In the genomic region with DNA sequence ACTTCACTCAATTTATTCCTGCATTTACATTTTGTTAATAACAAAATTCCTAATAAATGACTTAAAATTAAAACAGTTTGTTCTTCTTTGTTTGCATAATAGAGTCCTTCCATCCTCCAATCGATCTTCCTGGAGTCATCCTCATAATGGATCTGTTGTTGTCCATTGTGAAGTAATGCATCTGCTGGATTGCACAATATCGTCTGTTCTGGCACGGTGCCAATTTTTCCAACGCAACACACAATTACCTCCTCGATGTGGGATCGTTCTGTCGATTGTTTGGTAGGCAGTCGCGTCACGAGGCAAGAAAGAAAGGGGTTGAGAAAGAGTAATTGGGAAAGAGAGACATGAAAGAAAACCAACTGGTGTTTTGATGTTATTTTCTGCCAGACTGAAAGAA, we compare ENCODE assay signal across 4 worm cellular contexts.
TF ChIP-seq lines count a peak whose summit lies in the region.

No protein-coding gene starts in this region.

TF ChIP-seq in whole organism, L2 larva, 48 proteins besides CTCF, POLR2A, EP300 and RAD21 (continues in another document):
- TF ChIP-seq unc-55 (GFP tag; optimal IDR thresholded peaks at IDR 0.05; lab: Kevin White, UChicago) (peak; percentile 7), mbf-1 (tag; optimal IDR thresholded peaks at IDR 0.05; lab: Kevin White, UChicago) (no peak), mdl-1 (tag; optimal IDR thresholded peaks at IDR 0.05; lab: Kevin White, UChicago) (no peak), ZK546.5 (tag; optimal IDR thresholded peaks at IDR 0.05; lab: Kevin White, UChicago) (no peak), peb-1 (tag; optimal IDR thresholded peaks at IDR 0.05; lab: Kevin White, UChicago) (no peak), snpc-4 (tag; optimal IDR thresholded peaks at IDR 0.05; lab: Kevin White, UChicago) (no peak), nhr-10 (tag; optimal IDR thresholded peaks at IDR 0.05; lab: Kevin White, UChicago) (no peak), ceh-82 (tag; optimal IDR thresholded peaks at IDR 0.05; lab: Kevin White, UChicago) (no peak), lin-11 (tag; optimal IDR thresholded peaks at IDR 0.05; lab: Kevin White, UChicago) (no peak), ztf-1 (GFP tag; conservative IDR thresholded peaks at IDR 0.05; lab: Robert Waterston, UW) (no peak), fos-1 (tag; optimal IDR thresholded peaks at IDR 0.05; lab: Kevin White, UChicago) (no peak), nhr-6 (tag; optimal IDR thresholded peaks at IDR 0.05; lab: Kevin White, UChicago) (peak; percentile 3), ceh-16 (tag; optimal IDR thresholded peaks at IDR 0.05; lab: Kevin White, UChicago) (no peak), nhr-129 (tag; optimal IDR thresholded peaks at IDR 0.05; lab: Kevin White, UChicago) (peak; percentile 75), sem-4 (tag; optimal IDR thresholded peaks at IDR 0.05; lab: Kevin White, UChicago) (no peak), nhr-237 (tag; optimal IDR thresholded peaks at IDR 0.05; lab: Kevin White, UChicago) (no peak), Y55F3AM.14 (GFP tag; optimal IDR thresholded peaks at IDR 0.05; lab: Kevin White, UChicago) (no peak), elt-3 (tag; optimal IDR thresholded peaks at IDR 0.05; lab: Kevin White, UChicago) (no peak), nhr-21 (tag; optimal IDR thresholded peaks at IDR 0.05; lab: Kevin White, UChicago) (no peak), nhr-11 (tag; optimal IDR thresholded peaks at IDR 0.05; lab: Kevin White, UChicago) (no peak), ama-1 (optimal IDR thresholded peaks at IDR 0.05; lab: Kevin White, UChicago) (peak; percentile 16), nhr-23 (tag; optimal IDR thresholded peaks at IDR 0.05; lab: Kevin White, UChicago) (no peak), aly-2 (tag; optimal IDR thresholded peaks at IDR 0.05; lab: Kevin White, UChicago) (no peak)

TF ChIP-seq in whole organism, L4 larva, 104 proteins besides CTCF, POLR2A, EP300 and RAD21 (continues in another document):
- no peak for TF ChIP-seq duxl-1 (tag; optimal IDR thresholded peaks at IDR 0.05; lab: Kevin White, UChicago; ENCODE audit: poor library complexity)
- peak; percentile 51 for TF ChIP-seq mes-2 (tag; optimal IDR thresholded peaks at IDR 0.05; lab: Kevin White, UChicago; ENCODE audit: poor library complexity, severe bottlenecking)
- no peak for TF ChIP-seq nhr-25 (tag; optimal IDR thresholded peaks at IDR 0.05; lab: Kevin White, UChicago; ENCODE audit: borderline replicate concordance, insufficient read depth)
- TF ChIP-seq hmg-1.1 (GFP tag; IDR thresholded peaks at IDR 0.05; lab: Robert Waterston, UW), result no peak
- TF ChIP-seq daf-12 (tag; optimal IDR thresholded peaks at IDR 0.05; lab: Kevin White, UChicago), result no peak
- TF ChIP-seq hlh-11 (tag; optimal IDR thresholded peaks at IDR 0.05; lab: Kevin White, UChicago), result peak; percentile 1
- peak; percentile 55 for TF ChIP-seq mep-1 (tag; optimal IDR thresholded peaks at IDR 0.05; lab: Kevin White, UChicago)
- peak in 1 of 2 experiments; percentile 50 for TF ChIP-seq mdl-1 (tag; optimal IDR thresholded peaks at IDR 0.05; lab: Kevin White, UChicago)
- no peak for TF ChIP-seq ceh-62 (tag; optimal IDR thresholded peaks at IDR 0.05; lab: Kevin White, UChicago)
- TF ChIP-seq nhr-41 (GFP tag; IDR thresholded peaks at IDR 0.05; lab: Robert Waterston, UW), result no peak
- TF ChIP-seq vab-7 (GFP tag; IDR thresholded peaks at IDR 0.05; lab: Robert Waterston, UW), result no peak
- TF ChIP-seq sdz-12 (GFP tag; optimal IDR thresholded peaks at IDR 0.05; lab: Kevin White, UChicago), result no peak
- TF ChIP-seq ceh-20 (GFP tag; IDR thresholded peaks at IDR 0.05; lab: Robert Waterston, UW), result no peak
- no peak for TF ChIP-seq lin-13 (GFP tag; optimal IDR thresholded peaks at IDR 0.05; lab: Kevin White, UChicago)
- TF ChIP-seq daf-16 (GFP tag; optimal IDR thresholded peaks at IDR 0.05; lab: Kevin White, UChicago), result no peak
- peak; percentile 39 for TF ChIP-seq daf-16 (tag; optimal IDR thresholded peaks at IDR 0.05; lab: Kevin White, UChicago)
- TF ChIP-seq rbr-2 (tag; optimal IDR thresholded peaks at IDR 0.05; lab: Kevin White, UChicago), result peak; percentile 29
- TF ChIP-seq D1046.2 (GFP tag; IDR thresholded peaks at IDR 0.05; lab: Robert Waterston, UW), result no peak
- TF ChIP-seq dve-1 (tag; optimal IDR thresholded peaks at IDR 0.05; lab: Kevin White, UChicago; ENCODE audit: insufficient read depth), result peak; percentile 57
- TF ChIP-seq dpl-1 (GFP tag; optimal IDR thresholded peaks at IDR 0.05; lab: Kevin White, UChicago), result no peak
- no peak for TF ChIP-seq T20F7.1 (GFP tag; optimal IDR thresholded peaks at IDR 0.05; lab: Kevin White, UChicago)
- no peak for TF ChIP-seq T26A8.4 (GFP tag; IDR thresholded peaks at IDR 0.05; lab: Robert Waterston, UW)

TF ChIP-seq in whole organism, late embryonic, 69 proteins besides CTCF, POLR2A, EP300 and RAD21:
- no peak for TF ChIP-seq pqm-1 (tag; optimal IDR thresholded peaks at IDR 0.05; lab: Kevin White, UChicago)
- no peak for TF ChIP-seq pha-2 (tag; optimal IDR thresholded peaks at IDR 0.05; lab: Kevin White, UChicago)
- TF ChIP-seq ceh-31 (tag; optimal IDR thresholded peaks at IDR 0.05; lab: Kevin White, UChicago), result peak; percentile 32
- no peak for TF ChIP-seq ceh-34 (tag; optimal IDR thresholded peaks at IDR 0.05; lab: Kevin White, UChicago)
- no peak for TF ChIP-seq nhr-11 (tag; optimal IDR thresholded peaks at IDR 0.05; lab: Kevin White, UChicago)
- peak; percentile 73 for TF ChIP-seq hlh-30 (tag; optimal IDR thresholded peaks at IDR 0.05; lab: Kevin White, UChicago; ENCODE audit: insufficient read depth)
- no peak for TF ChIP-seq ztf-16 (tag; optimal IDR thresholded peaks at IDR 0.05; lab: Kevin White, UChicago)
- peak; percentile 57 for TF ChIP-seq ama-1 (optimal IDR thresholded peaks at IDR 0.05; lab: Kevin White, UChicago)
- TF ChIP-seq lin-11 (tag; optimal IDR thresholded peaks at IDR 0.05; lab: Kevin White, UChicago), result no peak
- no peak for TF ChIP-seq elt-4 (tag; optimal IDR thresholded peaks at IDR 0.05; lab: Kevin White, UChicago)
- no peak for TF ChIP-seq sox-4 (tag; optimal IDR thresholded peaks at IDR 0.05; lab: Kevin White, UChicago)
- no peak for TF ChIP-seq fkh-6 (tag; optimal IDR thresholded peaks at IDR 0.05; lab: Kevin White, UChicago)

TF ChIP-seq in whole organism, mixed stage, embryonic, 35 proteins besides CTCF, POLR2A, EP300 and RAD21:
- TF ChIP-seq bed-3 (GFP tag; optimal IDR thresholded peaks at IDR 0.05; lab: Kevin White, UChicago) (no peak), mls-2 (tag; optimal IDR thresholded peaks at IDR 0.05; lab: Kevin White, UChicago) (no peak), unc-39 (tag; optimal IDR thresholded peaks at IDR 0.05; lab: Kevin White, UChicago) (no peak), drap-1 (GFP tag; optimal IDR thresholded peaks at IDR 0.05; lab: Kevin White, UChicago) (no peak), tbx-8 (GFP tag; optimal IDR thresholded peaks at IDR 0.05; lab: Kevin White, UChicago) (no peak), mep-1 (tag; optimal IDR thresholded peaks at IDR 0.05; lab: Kevin White, UChicago) (peak; percentile 56), ces-1 (GFP tag; optimal IDR thresholded peaks at IDR 0.05; lab: Kevin White, UChicago) (no peak), nhr-2 (tag; optimal IDR thresholded peaks at IDR 0.05; lab: Kevin White, UChicago) (peak; percentile 72), M03D4.4 (tag; optimal IDR thresholded peaks at IDR 0.05; lab: Kevin White, UChicago) (no peak), ceh-43 (GFP tag; optimal IDR thresholded peaks at IDR 0.05; lab: Kevin White, UChicago) (peak; percentile 14), lsy-2 (tag; optimal IDR thresholded peaks at IDR 0.05; lab: Kevin White, UChicago) (no peak), hlh-1 (tag; optimal IDR thresholded peaks at IDR 0.05; lab: Kevin White, UChicago) (peak; percentile 3), ham-2 (GFP tag; optimal IDR thresholded peaks at IDR 0.05; lab: Kevin White, UChicago) (no peak), sptf-1 (tag; optimal IDR thresholded peaks at IDR 0.05; lab: Kevin White, UChicago) (no peak), blmp-1 (tag; optimal IDR thresholded peaks at IDR 0.05; lab: Kevin White, UChicago) (no peak), unc-120 (tag; optimal IDR thresholded peaks at IDR 0.05; lab: Kevin White, UChicago; ENCODE audit: poor library complexity, severe bottlenecking) (no peak), ceh-39 (tag; optimal IDR thresholded peaks at IDR 0.05; lab: Kevin White, UChicago) (peak; percentile 70), mab-5 (tag; optimal IDR thresholded peaks at IDR 0.05; lab: Kevin White, UChicago) (no peak), ztf-11 (tag; optimal IDR thresholded peaks at IDR 0.05; lab: Kevin White, UChicago) (peak; percentile 20), nhr-12 (tag; optimal IDR thresholded peaks at IDR 0.05; lab: Kevin White, UChicago) (no peak), nhr-28 (tag; optimal IDR thresholded peaks at IDR 0.05; lab: Kevin White, UChicago) (no peak), sem-2 (GFP tag; optimal IDR thresholded peaks at IDR 0.05; lab: Kevin White, UChicago) (no peak), elt-3 (tag; optimal IDR thresholded peaks at IDR 0.05; lab: Kevin White, UChicago) (no peak), elt-1 (tag; optimal IDR thresholded peaks at IDR 0.05; lab: Kevin White, UChicago; ENCODE audit: borderline replicate concordance, insufficient read depth) (no peak), snpc-4 (tag; optimal IDR thresholded peaks at IDR 0.05; lab: Kevin White, UChicago) (no peak), unc-62 (GFP tag; optimal IDR thresholded peaks at IDR 0.05; lab: Kevin White, UChicago) (no peak), lin-13 (tag; optimal IDR thresholded peaks at IDR 0.05; lab: Kevin White, UChicago) (no peak), ceh-83 (GFP tag; optimal IDR thresholded peaks at IDR 0.05; lab: Kevin White, UChicago) (no peak), pha-4 (tag; optimal IDR thresholded peaks at IDR 0.05; lab: Kevin White, UChicago) (no peak), nhr-76 (tag; optimal IDR thresholded peaks at IDR 0.05; lab: Kevin White, UChicago) (no peak), nhr-237 (tag; optimal IDR thresholded peaks at IDR 0.05; lab: Kevin White, UChicago) (no peak), zip-8 (tag; optimal IDR thresholded peaks at IDR 0.05; lab: Kevin White, UChicago) (peak; percentile 47), cnd-1 (tag; optimal IDR thresholded peaks at IDR 0.05; lab: Kevin White, UChicago) (peak; percentile 52), lin-32 (GFP tag; optimal IDR thresholded peaks at IDR 0.05; lab: Kevin White, UChicago) (no peak), flh-1 (GFP tag; optimal IDR thresholded peaks at IDR 0.05; lab: Kevin White, UChicago) (no peak)
